Worm (Caenorhabditis elegans) whole organism, L4/young adult: Measurements from ENCODE around the gene daf-37.

Experiments
- W03F9.2 ChIP-seq: fragments of 150-350 bp; optimal IDR thresholded peaks from 2 replicates; lab custom pipeline; 2014; ENCODE audit warnings: missing biosample characterization, missing genetic modification characterization
- dao-5 ChIP-seq: sonication (generic microtip); optimal IDR thresholded peaks from 2 replicates; lab custom pipeline; 2016; ENCODE audit warnings: missing genotype, missing genetic modification characterization, moderate library complexity, missing compliant biosample characterization
- him-1 ChIP-seq: sonication (generic microtip); optimal IDR thresholded peaks from 2 replicates; lab custom pipeline; 2016; ENCODE audit warnings: missing genotype, missing genetic modification reagents, missing genetic modification characterization, missing compliant biosample characterization

ce11 chrII:6192484-6192883 lies 15.5 kb downstream of the daf-37 start, which contains the start of gene cpb-2:
- TF ChIP-seq dao-5 (no peak), W03F9.2 (tag; lab: Kevin White, UChicago) (no peak), him-1 (tag; lab: Kevin White, UChicago) (no peak)
